Worm (Caenorhabditis elegans): ENCODE measurements around the gene Y58A7A.3.
"Not testable (repeated sequence)": the region's sequence is repeated elsewhere in the genome, so short reads cannot be mapped to it uniquely, and the experiment has no call there.

Gene Y58A7A.3

DNA sequence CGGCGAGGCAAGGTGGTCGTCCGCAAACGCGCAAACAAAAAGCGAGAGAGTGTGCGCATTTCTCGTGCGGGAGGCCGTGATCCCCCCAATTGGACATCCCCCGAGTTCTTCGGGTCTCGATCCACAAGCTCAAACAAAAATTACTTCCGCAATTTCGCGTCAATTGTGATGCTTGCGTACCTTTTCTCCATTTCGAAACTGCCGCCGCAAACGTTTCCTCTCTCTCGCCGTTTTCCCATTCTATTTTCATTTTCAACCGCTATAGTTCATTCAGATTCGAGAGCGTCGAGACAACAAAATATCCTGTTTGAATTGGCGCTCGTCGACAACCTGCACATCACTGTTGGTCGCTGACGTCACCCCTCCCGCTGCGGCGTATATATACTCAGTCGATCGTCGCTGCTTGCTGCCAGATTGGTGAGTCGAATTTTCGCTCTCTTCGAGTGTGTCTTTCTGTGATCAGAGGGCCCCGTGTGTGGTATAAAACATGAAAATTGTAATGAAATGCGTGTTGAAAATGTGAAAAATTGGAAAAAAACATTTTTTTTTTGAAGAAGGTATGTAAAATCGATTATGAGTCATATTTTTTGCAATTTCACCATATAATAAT lies 31.3 kb downstream of the Y58A7A.3 start, which contains the start of the genes pqn-51 and K11D12.14 (continued):
- TF ChIP-seq zip-5 (tag; optimal IDR thresholded peaks at IDR 0.05) (no peak), K02D7.2 (tag; optimal IDR thresholded peaks at IDR 0.05) (no peak), odd-2 (tag; optimal IDR thresholded peaks at IDR 0.05) (no peak), K09A11.1 (tag; optimal IDR thresholded peaks at IDR 0.05; ENCODE audit: insufficient read depth) (peak; percentile 29), pqm-1 (tag; optimal IDR thresholded peaks at IDR 0.05) (peak; percentile 38), pag-3 (tag; optimal IDR thresholded peaks at IDR 0.05; ENCODE audit: borderline replicate concordance) (no peak), F13H6.1 (tag; optimal IDR thresholded peaks at IDR 0.05) (peak; percentile 68), hlh-15 (tag; optimal IDR thresholded peaks at IDR 0.05) (no peak), ceh-6 (GFP tag; optimal IDR thresholded peaks at IDR 0.05) (no peak), hlh-6 (tag; optimal IDR thresholded peaks at IDR 0.05) (no peak), ceh-45 (GFP tag; IDR thresholded peaks at IDR 0.05) (0 out of 2 replicates have a peak, but pooled peaks have one; percentile 22), dmd-4 (tag; optimal IDR thresholded peaks at IDR 0.05; ENCODE audit: borderline replicate concordance) (no peak), hlh-8 (tag; optimal IDR thresholded peaks at IDR 0.05) (no peak), unc-55 (GFP tag; optimal IDR thresholded peaks at IDR 0.05) (peak; percentile 69), syd-9 (tag; optimal IDR thresholded peaks at IDR 0.05) (peak; percentile 35), gmeb-2 (tag; optimal IDR thresholded peaks at IDR 0.05) (no peak)

- TF ChIP-seq unc-3 (GFP tag; conservative IDR thresholded peaks at IDR 0.05), result 0 out of 2 replicates have a peak, but pooled peaks have one; percentile 10
- not testable (repeated sequence) for TF ChIP-seq unc-3 (tag; optimal IDR thresholded peaks at IDR 0.05)
- 0 out of 2 replicates have a peak, but pooled peaks have one; percentile 17 for TF ChIP-seq ceh-45 (GFP tag; IDR thresholded peaks at IDR 0.05)
Measured at ce11 chrV:5047230-5047629, 33.5 kb downstream of the Y58A7A.3 start.

ce11 chrV:5046558-5046957 lies 34.1 kb downstream of the Y58A7A.3 start:
- TF ChIP-seq sox-4 (tag; optimal IDR thresholded peaks at IDR 0.05) (no peak), K09A11.1 (tag; optimal IDR thresholded peaks at IDR 0.05; ENCODE audit: insufficient read depth) (no peak), ets-4 (tag; optimal IDR thresholded peaks at IDR 0.05) (no peak), hlh-13 (GFP tag; optimal IDR thresholded peaks at IDR 0.05) (no peak), C38D4.7 (GFP tag; optimal IDR thresholded peaks at IDR 0.05) (no peak), nhr-11 (tag; optimal IDR thresholded peaks at IDR 0.05) (no peak), fax-1 (tag; optimal IDR thresholded peaks at IDR 0.05) (no peak), K02D7.2 (tag; optimal IDR thresholded peaks at IDR 0.05) (no peak), ceh-14 (tag; optimal IDR thresholded peaks at IDR 0.05) (no peak), gmeb-2 (tag; optimal IDR thresholded peaks at IDR 0.05) (no peak), madf-2 (tag; optimal IDR thresholded peaks at IDR 0.05) (no peak), pax-1 (tag; optimal IDR thresholded peaks at IDR 0.05) (no peak), ceh-45 (GFP tag; IDR thresholded peaks at IDR 0.05) (no peak), hlh-6 (tag; optimal IDR thresholded peaks at IDR 0.05) (no peak), T23F11.4 (GFP tag; optimal IDR thresholded peaks at IDR 0.05) (no peak), unc-42 (tag; optimal IDR thresholded peaks at IDR 0.05) (no peak), pha-2 (tag; optimal IDR thresholded peaks at IDR 0.05) (no peak), ceh-9 (tag; optimal IDR thresholded peaks at IDR 0.05) (no peak), odd-2 (tag; optimal IDR thresholded peaks at IDR 0.05) (no peak)

DNA sequence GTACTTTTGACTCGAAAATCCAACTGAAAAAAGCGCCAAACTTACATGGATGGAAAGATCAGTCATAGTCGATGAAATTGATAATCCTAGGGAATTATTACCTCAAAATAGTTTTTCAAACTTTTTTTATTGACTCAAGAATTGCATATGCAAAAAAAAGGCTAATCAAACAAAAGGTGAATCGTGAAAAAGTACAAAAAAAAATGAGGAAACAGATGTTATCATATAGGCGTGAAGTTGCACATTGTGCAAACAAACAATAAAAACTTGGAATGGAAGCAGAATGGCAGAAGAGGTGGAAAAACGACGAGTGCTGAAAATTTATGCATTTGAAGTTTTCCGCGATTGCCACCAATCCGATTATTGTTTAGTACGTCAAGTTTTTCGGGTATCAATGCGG lies 34.6 kb downstream of the Y58A7A.3 start, which contains the start of gene exc-14:
Gene exc-14, minus strand, starts transcription at position 101 of the 400 bp plus-strand sequence.
- TF ChIP-seq elt-4 (tag; optimal IDR thresholded peaks at IDR 0.05) (no peak), ceh-18 (tag; optimal IDR thresholded peaks at IDR 0.05) (no peak), unc-42 (tag; optimal IDR thresholded peaks at IDR 0.05) (no peak), npax-4 (tag; optimal IDR thresholded peaks at IDR 0.05) (no peak), sdc-2 (tag; optimal IDR thresholded peaks at IDR 0.05) (no peak), ceh-22 (tag; optimal IDR thresholded peaks at IDR 0.05) (no peak), pros-1 (tag; optimal IDR thresholded peaks at IDR 0.05) (no peak), F13H6.1 (tag; optimal IDR thresholded peaks at IDR 0.05) (no peak), lim-6 (tag; optimal IDR thresholded peaks at IDR 0.05) (no peak)
